Fruit fly (Drosophila melanogaster) whole organism, embryonic: ENCODE data around the gene CG6893.

Experiments
- Aef1 ChIP-seq: fragments of 200-800 bp; sonication (Bioruptor generic); IDR thresholded peaks from 3 replicates; pipeline ENCODE4 v1.3.6; 2022; ENCODE audit warnings: missing biosample characterization, missing genetic modification characterization
- Antp ChIP-seq: fragments of 200-800 bp; sonication (Bioruptor generic); optimal IDR thresholded peaks from 3 replicates; lab custom pipeline; 2016; ENCODE audit warnings: missing biosample characterization, missing genetic modification characterization
- CG12104 ChIP-seq: fragments of 200-800 bp; sonication (Bioruptor generic); optimal IDR thresholded peaks from 3 replicates; lab custom pipeline; 2016; ENCODE audit warnings: missing biosample characterization, missing genetic modification characterization
- CG1233 ChIP-seq: fragments of 200-800 bp; sonication (Bioruptor generic); optimal IDR thresholded peaks from 4 replicates; lab custom pipeline; 2018; ENCODE audit warnings: missing biosample characterization, mild to moderate bottlenecking, missing genetic modification characterization
- CG14014 ChIP-seq: fragments of 200-800 bp; sonication (Bioruptor generic); IDR thresholded peaks from 2 replicates; pipeline ENCODE4 v1.3.6; 2022; ENCODE audit warnings: missing biosample characterization, missing genetic modification characterization
- CG14710 ChIP-seq: fragments of 200-800 bp; sonication (Bioruptor generic); optimal IDR thresholded peaks from 3 replicates; lab custom pipeline; 2019; ENCODE audit warnings: missing biosample characterization, mild to moderate bottlenecking, missing genetic modification characterization, moderate library complexity
- CG15696 ChIP-seq: fragments of 200-800 bp; sonication (Bioruptor generic); optimal IDR thresholded peaks from 2 replicates; lab custom pipeline; 2019; ENCODE audit warnings: missing biosample characterization, mild to moderate bottlenecking, missing genetic modification characterization, moderate library complexity
- CG16813 ChIP-seq: fragments of 200-800 bp; sonication (Bioruptor generic); IDR thresholded peaks from 3 replicates; pipeline ENCODE4 v1.3.6; 2022; ENCODE audit warnings: missing biosample characterization, missing genetic modification characterization; ENCODE audit not compliant: partially characterized antibody
- CG18599 ChIP-seq: fragments of 200-800 bp; sonication (Bioruptor generic); optimal IDR thresholded peaks from 3 replicates; lab custom pipeline; 2017; ENCODE audit warnings: missing biosample characterization, missing genetic modification characterization, mild to moderate bottlenecking, moderate library complexity, missing genetic modification reagents
- CG3847 ChIP-seq: fragments of 200-800 bp; sonication (Bioruptor generic); IDR thresholded peaks from 2 replicates; pipeline ENCODE4 v1.3.6; 2022; ENCODE audit warnings: missing biosample characterization, missing genetic modification characterization
- CG4820 ChIP-seq: fragments of 200-800 bp; sonication (Bioruptor generic); optimal IDR thresholded peaks from 3 replicates; lab custom pipeline; 2016; ENCODE audit warnings: missing biosample characterization, missing genetic modification characterization
- CG7839 ChIP-seq: fragments of 200-800 bp; sonication (Bioruptor generic); optimal IDR thresholded peaks from 3 replicates; lab custom pipeline; 2018; ENCODE audit warnings: missing biosample characterization, mild to moderate bottlenecking, missing genetic modification characterization, moderate library complexity
- CG8359 ChIP-seq: fragments of 200-800 bp; sonication (Bioruptor generic); optimal IDR thresholded peaks from 2 replicates; lab custom pipeline; 2017; ENCODE audit warnings: missing biosample characterization, mild to moderate bottlenecking, missing genetic modification characterization, borderline replicate concordance
- CG8478 ChIP-seq: fragments of >200 bp; optimal IDR thresholded peaks from 2 replicates; lab custom pipeline; 2018
- CG9609 ChIP-seq: fragments of 200-800 bp; sonication (Bioruptor generic); optimal IDR thresholded peaks from 3 replicates; lab custom pipeline; 2016; ENCODE audit warnings: missing biosample characterization, missing genetic modification characterization
- CG9817 ChIP-seq: fragments of 200-800 bp; sonication (Bioruptor generic); optimal IDR thresholded peaks from 2 replicates; lab custom pipeline; 2018; ENCODE audit warnings: missing biosample characterization, mild to moderate bottlenecking, missing genetic modification characterization, moderate library complexity
- Camta ChIP-seq: fragments of 200-800 bp; sonication (Bioruptor generic); optimal IDR thresholded peaks from 2 replicates; lab custom pipeline; 2016; ENCODE audit warnings: missing biosample characterization, missing genetic modification characterization
- D ChIP-seq, 2 experiments: fragments of 200-800 bp in 1 of 2; fragments of >200 bp in 1 of 2; sonication (Bioruptor generic) in 1 of 2; optimal IDR thresholded peaks; 2 replicates in 1 of 2; 3 replicates in 1 of 2; lab custom pipeline; 2017; ENCODE audit warnings: mild to moderate bottlenecking in 1 of 2, missing biosample characterization in 1 of 2, missing genetic modification characterization in 1 of 2, missing genetic modification reagents in 1 of 2
- D19A ChIP-seq: fragments of 200-800 bp; optimal IDR thresholded peaks from 3 replicates; lab custom pipeline; 2019; ENCODE audit warnings: missing biosample characterization, mild to moderate bottlenecking, missing genetic modification characterization, moderate library complexity
- Dad ChIP-seq: fragments of 200-800 bp; sonication (Bioruptor generic); optimal IDR thresholded peaks from 3 replicates; lab custom pipeline; 2016; ENCODE audit warnings: missing biosample characterization, missing genetic modification characterization
- Fer3 ChIP-seq: fragments of 200-800 bp; sonication (Bioruptor generic); optimal IDR thresholded peaks from 2 replicates; lab custom pipeline; 2018; ENCODE audit warnings: missing biosample characterization, mild to moderate bottlenecking, missing genetic modification characterization, moderate library complexity
- HmgD ChIP-seq: fragments of 200-800 bp; sonication (Bioruptor generic); optimal IDR thresholded peaks from 3 replicates; lab custom pipeline; 2016; ENCODE audit warnings: missing biosample characterization, missing genetic modification characterization
- Hmr ChIP-seq: fragments of 200-800 bp; sonication (Bioruptor generic); optimal IDR thresholded peaks from 3 replicates; lab custom pipeline; 2017; ENCODE audit warnings: mild to moderate bottlenecking, missing biosample characterization, missing genetic modification reagents, missing genetic modification characterization
- Hmx ChIP-seq: fragments of 200-800 bp; sonication (Bioruptor generic); optimal IDR thresholded peaks from 2 replicates; lab custom pipeline; 2016; ENCODE audit warnings: missing biosample characterization, missing genetic modification characterization
- MTF-1 ChIP-seq: fragments of 200-800 bp; sonication (Bioruptor generic); optimal IDR thresholded peaks from 2 replicates; lab custom pipeline; 2018; ENCODE audit warnings: missing biosample characterization, mild to moderate bottlenecking, missing genetic modification characterization, borderline replicate concordance
- Med ChIP-seq: fragments of 200-800 bp; sonication (Bioruptor generic); peaks from one replicate; lab custom pipeline; 2016; ENCODE audit warnings: missing biosample characterization, missing genetic modification characterization, mild to moderate bottlenecking, inconsistent platforms, moderate library complexity
- NFAT ChIP-seq: fragments of 200-800 bp; sonication (Bioruptor generic); IDR thresholded peaks from 2 replicates; pipeline ENCODE4 v1.3.6; 2022; ENCODE audit warnings: missing biosample characterization, missing genetic modification characterization
- Sox102F ChIP-seq: fragments of 200-800 bp; sonication (Bioruptor generic); optimal IDR thresholded peaks from 2 replicates; lab custom pipeline; 2018; ENCODE audit warnings: missing biosample characterization, mild to moderate bottlenecking, missing genetic modification characterization, moderate library complexity
- Sry-δ ChIP-seq: fragments of 200-800 bp; sonication (Bioruptor generic); optimal IDR thresholded peaks from 2 replicates; lab custom pipeline; 2016; ENCODE audit warnings: missing biosample characterization, missing genetic modification characterization
- Tbp ChIP-seq: fragments of >200 bp; optimal IDR thresholded peaks from 2 replicates; lab custom pipeline; 2018; ENCODE audit warnings: missing biosample characterization, missing genetic modification characterization
- al ChIP-seq: fragments of 200-800 bp; sonication (Bioruptor generic); IDR thresholded peaks from 2 replicates; pipeline ENCODE4 v1.3.6; 2022; ENCODE audit warnings: missing biosample characterization, missing genetic modification characterization
- aop ChIP-seq: fragments of 200-800 bp; sonication (Bioruptor generic); IDR thresholded peaks from 2 replicates; pipeline ENCODE4 v1.3.6; 2022; ENCODE audit warnings: missing biosample characterization, missing genetic modification characterization
- cad ChIP-seq: fragments of >200 bp; optimal IDR thresholded peaks from 2 replicates; lab custom pipeline; 2017; ENCODE audit warnings: missing biosample characterization, missing genetic modification characterization
- corto ChIP-seq: fragments of 200-800 bp; sonication (Bioruptor generic); optimal IDR thresholded peaks from 2 replicates; lab custom pipeline; 2016; ENCODE audit warnings: missing biosample characterization, mild to moderate bottlenecking, missing genetic modification characterization, moderate library complexity
- dan ChIP-seq: fragments of 200-800 bp; sonication (Bioruptor generic); IDR thresholded peaks from 2 replicates; pipeline ENCODE4 v1.3.6; 2022; ENCODE audit warnings: missing biosample characterization, missing genetic modification characterization
- grn ChIP-seq: fragments of 200-800 bp; sonication (Bioruptor generic); optimal IDR thresholded peaks from 3 replicates; lab custom pipeline; 2017; ENCODE audit warnings: missing biosample characterization, missing genetic modification characterization
- her ChIP-seq: fragments of 200-800 bp; sonication (Bioruptor generic); optimal IDR thresholded peaks from 2 replicates; lab custom pipeline; 2016; ENCODE audit warnings: missing biosample characterization, missing genetic modification characterization
- kah ChIP-seq: fragments of 200-800 bp; sonication (Bioruptor generic); optimal IDR thresholded peaks from 2 replicates; lab custom pipeline; 2018; ENCODE audit warnings: missing biosample characterization, mild to moderate bottlenecking, missing genetic modification characterization
- knrl ChIP-seq: fragments of 200-800 bp; sonication (Bioruptor generic); IDR thresholded peaks from 3 replicates; pipeline ENCODE4 v1.3.6; 2022; ENCODE audit warnings: missing biosample characterization, missing genetic modification characterization; ENCODE audit not compliant: partially characterized antibody
- lola ChIP-seq, 3 experiments: fragments of >200 bp in 2 of 3; fragments of 200-800 bp in 1 of 3; sonication (Bioruptor generic) in 1 of 3; optimal IDR thresholded peaks; 2 replicates each; lab custom pipeline; 2017 to 2019; ENCODE audit warnings: missing biosample characterization in 3 of 3, missing genetic modification characterization in 3 of 3, mild to moderate bottlenecking in 1 of 3, moderate library complexity in 1 of 3
- luna ChIP-seq: fragments of 200-800 bp; sonication (Bioruptor generic); optimal IDR thresholded peaks from 2 replicates; lab custom pipeline; 2016; ENCODE audit warnings: missing biosample characterization, missing genetic modification characterization
- pan ChIP-seq, 4 experiments: fragments of >200 bp in 3 of 4; fragments of 200-800 bp in 1 of 4; sonication (Bioruptor generic) in 1 of 4; optimal IDR thresholded peaks in 3 of 4; IDR thresholded peaks in 1 of 4; 2 replicates each; pipeline versions ENCODE4 v1.3.6 to Lab custom; 2017 to 2022; ENCODE audit warnings: missing biosample characterization in 2 of 4, missing genetic modification characterization in 2 of 4, mixed read lengths in 1 of 4
- salm ChIP-seq: fragments of 200-800 bp; sonication (Bioruptor generic); optimal IDR thresholded peaks from 2 replicates; lab custom pipeline; 2018; ENCODE audit warnings: missing biosample characterization, mild to moderate bottlenecking, missing genetic modification characterization
- sima ChIP-seq: fragments of 200-800 bp; sonication (Bioruptor generic); optimal IDR thresholded peaks from 2 replicates; lab custom pipeline; 2016; ENCODE audit warnings: missing biosample characterization, missing genetic modification characterization
- sisA ChIP-seq: fragments of 200-800 bp; sonication (Bioruptor generic); IDR thresholded peaks from 2 replicates; pipeline ENCODE4 v1.3.6; 2022; ENCODE audit warnings: missing biosample characterization, missing genetic modification characterization
- sug ChIP-seq: fragments of 200-800 bp; optimal IDR thresholded peaks from 2 replicates; lab custom pipeline; 2019; ENCODE audit warnings: missing biosample characterization, mild to moderate bottlenecking, missing genetic modification characterization, moderate library complexity
- unc-4 ChIP-seq: fragments of 200-800 bp; sonication (Bioruptor generic); IDR thresholded peaks from 2 replicates; pipeline ENCODE4 v1.3.6; 2022; ENCODE audit warnings: missing biosample characterization, missing genetic modification characterization; ENCODE audit not compliant: partially characterized antibody
- vnd ChIP-seq: fragments of 200-800 bp; sonication (Bioruptor generic); IDR thresholded peaks from 3 replicates; pipeline ENCODE4 v1.3.6; 2022; ENCODE audit warnings: missing biosample characterization, missing genetic modification characterization; ENCODE audit not compliant: partially characterized antibody

The CG6893 gene

DNA sequence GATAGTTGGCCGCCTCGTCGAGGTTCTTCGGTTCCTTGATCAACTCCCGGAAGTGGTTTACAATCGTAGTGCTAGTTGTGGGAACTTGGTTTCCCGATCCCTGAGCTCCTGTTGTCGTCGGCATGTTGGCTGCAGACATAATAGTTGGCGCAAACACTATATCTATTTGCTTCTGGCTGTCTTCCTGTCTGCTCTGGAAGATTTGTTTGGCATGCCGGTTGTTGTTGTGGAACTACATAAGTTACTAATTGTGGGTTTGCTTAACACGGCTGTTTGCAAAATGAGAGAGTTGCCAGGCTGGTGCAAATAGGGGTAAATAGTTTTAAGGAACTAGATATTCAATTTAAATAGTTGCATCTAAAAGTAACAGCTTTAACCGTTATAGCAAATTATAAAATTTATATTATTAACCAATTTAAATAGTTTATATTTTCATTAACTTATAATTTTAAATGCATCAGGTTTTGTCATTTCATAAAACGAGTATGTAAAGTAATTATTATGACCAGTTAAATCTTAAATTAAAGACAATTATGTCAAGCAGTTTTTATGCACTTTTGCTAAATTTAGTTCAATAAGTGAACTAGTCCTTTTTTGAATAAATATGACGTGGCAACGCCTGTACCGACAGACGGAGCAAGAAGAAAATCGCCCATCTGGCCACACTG lies 12.3 kb upstream of the CG6893 start, which contains the start of the genes Sgf11 and CG32202 (continued):
- no peak for TF ChIP-seq MTF-1 (GFP tag; lab: Kevin White, UChicago)
- 0 out of 2 replicates have a peak, but pooled peaks have one; percentile 10 for TF ChIP-seq NFAT (GFP tag; lab: Robert Waterston, UW)
- no peak; the same call in 1 of the 2 replicates for TF ChIP-seq sisA (GFP tag; lab: Robert Waterston, UW)
- peak; percentile 79 for TF ChIP-seq CG7839 (tag; lab: Kevin White, UChicago)
- TF ChIP-seq dan: no peak
- TF ChIP-seq CG18599 (GFP tag; lab: Kevin White, UChicago): peak; percentile 56
- TF ChIP-seq knrl (GFP tag; lab: Robert Waterston, UW): peak; percentile 33; the same call in 2 of the 3 replicates
- no peak for TF ChIP-seq CG16813
- TF ChIP-seq lola (GFP tag; optimal IDR thresholded peaks at IDR 0.05; lab: Kevin White, UChicago): peak in 1 of 3 experiments; percentile 78
- no peak for TF ChIP-seq Tbp (GFP tag; lab: Kevin White, UChicago)
- TF ChIP-seq al: 0 out of 2 replicates have a peak, but pooled peaks have one; percentile 17
- TF ChIP-seq Hmr (GFP tag; lab: Kevin White, UChicago): no peak
- TF ChIP-seq Sry-δ (GFP tag; lab: Kevin White, UChicago): peak; percentile 25
- no peak for TF ChIP-seq vnd (GFP tag; lab: Robert Waterston, UW)
- TF ChIP-seq unc-4 (GFP tag; lab: Robert Waterston, UW): no peak
- no peak for TF ChIP-seq Aef1 (GFP tag; lab: Robert Waterston, UW)
- peak; percentile 58 for TF ChIP-seq CG3847 (GFP tag; lab: Robert Waterston, UW)
- TF ChIP-seq CG14014 (GFP tag; lab: Robert Waterston, UW): 0 out of 2 replicates have a peak, but pooled peaks have one; percentile 52
- TF ChIP-seq D19A: peak; percentile 46
- no peak for TF ChIP-seq Camta (GFP tag; lab: Kevin White, UChicago)
- TF ChIP-seq Dad (GFP tag; lab: Kevin White, UChicago): no peak
- peak; percentile 55 for TF ChIP-seq CG15696 (tag; lab: Kevin White, UChicago)
- TF ChIP-seq cad (GFP tag; lab: Kevin White, UChicago): no peak
- no peak for TF ChIP-seq aop (GFP tag; lab: Robert Waterston, UW)
- no peak for TF ChIP-seq corto
- TF ChIP-seq CG12104 (GFP tag; lab: Kevin White, UChicago): peak; percentile 46
- no peak for TF ChIP-seq CG8359 (GFP tag; lab: Kevin White, UChicago)
- peak; percentile 71 for TF ChIP-seq sug (tag; lab: Kevin White, UChicago)
- peak; percentile 23 for TF ChIP-seq HmgD (GFP tag; lab: Kevin White, UChicago)
- no peak for TF ChIP-seq pan (optimal IDR thresholded peaks at IDR 0.05; lab: Kevin White, UChicago)
- no peak for TF ChIP-seq pan (GFP tag; optimal IDR thresholded peaks at IDR 0.05 in 1 of 2, IDR thresholded peaks at IDR 0.05 in 1 of 2)
- TF ChIP-seq CG14710 (tag; lab: Kevin White, UChicago): peak; percentile 83
- TF ChIP-seq D (optimal IDR thresholded peaks at IDR 0.05; lab: Kevin White, UChicago): no peak
- peak; percentile 22 for TF ChIP-seq D (GFP tag; optimal IDR thresholded peaks at IDR 0.05; lab: Kevin White, UChicago)
- peak; percentile 35 for TF ChIP-seq Fer3
- TF ChIP-seq Antp (GFP tag; lab: Kevin White, UChicago): no peak
- no peak for TF ChIP-seq sima
- TF ChIP-seq Sox102F: peak; percentile 70
- TF ChIP-seq Med (GFP tag; lab: Kevin White, UChicago): peak; percentile 71
- peak; percentile 47 for TF ChIP-seq CG9817 (tag; lab: Kevin White, UChicago)
- TF ChIP-seq CG9609 (GFP tag; lab: Kevin White, UChicago): no peak
- TF ChIP-seq salm (tag; lab: Kevin White, UChicago): peak; percentile 21
- TF ChIP-seq kah: no peak
- peak; percentile 7 for TF ChIP-seq CG4820 (GFP tag; lab: Kevin White, UChicago)
- TF ChIP-seq grn (GFP tag; lab: Kevin White, UChicago): no peak
- TF ChIP-seq Hmx (GFP tag; lab: Kevin White, UChicago): no peak
- peak; percentile 63 for TF ChIP-seq CG1233 (GFP tag; lab: Kevin White, UChicago)
- no peak for TF ChIP-seq luna (GFP tag; lab: Kevin White, UChicago)
- no peak for TF ChIP-seq CG8478 (lab: Kevin White, UChicago)
- TF ChIP-seq her (GFP tag; lab: Kevin White, UChicago): no peak
